Worm (Caenorhabditis elegans) whole organism, late embryonic: Measurements from ENCODE around the gene tag-267.

Experiments
- F13H6.1 ChIP-seq: sonication (generic microtip); optimal IDR thresholded peaks from 2 replicates; lab custom pipeline; 2016; ENCODE audit warnings: missing genetic modification characterization, missing compliant biosample characterization
- K02D7.2 ChIP-seq: sonication (generic microtip); optimal IDR thresholded peaks from 2 replicates; lab custom pipeline; 2017; ENCODE audit warnings: mild to moderate bottlenecking, missing genetic modification characterization, missing compliant biosample characterization
- K09A11.1 ChIP-seq: sonication (generic microtip); optimal IDR thresholded peaks from 2 replicates; lab custom pipeline; 2017; ENCODE audit warnings: antibody characterized with exemption, mild to moderate bottlenecking, missing genetic modification characterization, missing compliant biosample characterization; ENCODE audit not compliant: insufficient read depth
- T23F11.4 ChIP-seq: fragments of 200-800 bp; sonication (Bioruptor generic); optimal IDR thresholded peaks from 2 replicates; lab custom pipeline; 2018; ENCODE audit warnings: mild to moderate bottlenecking, missing genetic modification characterization, missing compliant biosample characterization
- ahr-1 ChIP-seq: sonication (generic microtip); optimal IDR thresholded peaks from 2 replicates; lab custom pipeline; 2016; ENCODE audit warnings: missing genetic modification characterization, missing compliant biosample characterization
- ama-1 ChIP-seq: fragments of 150-350 bp; optimal IDR thresholded peaks from 2 replicates; lab custom pipeline; 2014
- ceh-14 ChIP-seq: sonication (generic microtip); optimal IDR thresholded peaks from 2 replicates; lab custom pipeline; 2016; ENCODE audit warnings: missing genotype, missing genetic modification characterization, missing compliant biosample characterization
- ceh-18 ChIP-seq: sonication (generic microtip); optimal IDR thresholded peaks from 2 replicates; lab custom pipeline; 2016; ENCODE audit warnings: missing genetic modification characterization, missing compliant biosample characterization
- ceh-19 ChIP-seq: fragments of 200-800 bp; sonication (Bioruptor generic); optimal IDR thresholded peaks from 2 replicates; lab custom pipeline; 2018; ENCODE audit warnings: mild to moderate bottlenecking, missing genetic modification characterization, missing compliant biosample characterization
- ceh-2 ChIP-seq: sonication (generic microtip); optimal IDR thresholded peaks from 2 replicates; lab custom pipeline; 2016; ENCODE audit warnings: missing genotype, missing genetic modification characterization, missing compliant biosample characterization
- ceh-22 ChIP-seq: sonication (generic microtip); optimal IDR thresholded peaks from 2 replicates; lab custom pipeline; 2017; ENCODE audit warnings: missing biosample characterization, missing genetic modification characterization
- ceh-24 ChIP-seq: sonication (generic microtip); optimal IDR thresholded peaks from 2 replicates; lab custom pipeline; 2016; ENCODE audit warnings: mild to moderate bottlenecking, missing genetic modification characterization, missing compliant biosample characterization
- ceh-30 ChIP-seq: fragments of 150-350 bp; optimal IDR thresholded peaks from 2 replicates; lab custom pipeline; 2014; ENCODE audit warnings: missing biosample characterization, missing genetic modification characterization
- ceh-48 ChIP-seq: sonication (generic microtip); optimal IDR thresholded peaks from 2 replicates; lab custom pipeline; 2016; ENCODE audit warnings: missing genetic modification characterization, inconsistent platforms, missing compliant biosample characterization
- ceh-6 ChIP-seq: fragments of 200-800 bp; sonication (Bioruptor generic); optimal IDR thresholded peaks from 2 replicates; lab custom pipeline; 2018; ENCODE audit warnings: mild to moderate bottlenecking, missing genetic modification characterization, missing compliant biosample characterization
- che-1 ChIP-seq: sonication (generic microtip); optimal IDR thresholded peaks from 2 replicates; lab custom pipeline; 2016; ENCODE audit warnings: mild to moderate bottlenecking, missing genetic modification characterization, missing compliant biosample characterization
- dmd-4 ChIP-seq: sonication (generic microtip); optimal IDR thresholded peaks from 2 replicates; lab custom pipeline; 2016; ENCODE audit warnings: borderline replicate concordance, missing genetic modification characterization, missing compliant biosample characterization
- dve-1 ChIP-seq: sonication (generic microtip); optimal IDR thresholded peaks from 2 replicates; lab custom pipeline; 2017; ENCODE audit warnings: antibody characterized with exemption, mild to moderate bottlenecking, missing genetic modification characterization, missing compliant biosample characterization
- fkh-10 ChIP-seq: fragments of 150-350 bp; optimal IDR thresholded peaks from 2 replicates; lab custom pipeline; 2014; ENCODE audit warnings: missing biosample characterization, missing genetic modification reagents, missing genetic modification characterization
- fkh-6 ChIP-seq: sonication (generic microtip); optimal IDR thresholded peaks from 2 replicates; lab custom pipeline; 2016; ENCODE audit warnings: missing genetic modification characterization, missing compliant biosample characterization
- gmeb-2 ChIP-seq: sonication (generic microtip); optimal IDR thresholded peaks from 2 replicates; lab custom pipeline; 2016; ENCODE audit warnings: missing genetic modification characterization, inconsistent platforms, missing compliant biosample characterization
- hlh-13 ChIP-seq: fragments of 200-800 bp; sonication (Bioruptor generic); optimal IDR thresholded peaks from 2 replicates; lab custom pipeline; 2018; ENCODE audit warnings: mild to moderate bottlenecking, missing genetic modification characterization, missing compliant biosample characterization
- hlh-15 ChIP-seq: sonication (generic microtip); optimal IDR thresholded peaks from 2 replicates; lab custom pipeline; 2016; ENCODE audit warnings: missing genetic modification characterization, missing compliant biosample characterization
- hlh-30 ChIP-seq: sonication (generic microtip); optimal IDR thresholded peaks from 2 replicates; lab custom pipeline; 2017; ENCODE audit warnings: antibody characterized with exemption, missing genetic modification characterization, missing compliant biosample characterization; ENCODE audit not compliant: insufficient read depth
- hlh-6 ChIP-seq: sonication (generic microtip); optimal IDR thresholded peaks from 2 replicates; lab custom pipeline; 2016; ENCODE audit warnings: missing genotype, missing genetic modification characterization, missing compliant biosample characterization
- hlh-8 ChIP-seq: sonication (generic microtip); optimal IDR thresholded peaks from 2 replicates; lab custom pipeline; 2016; ENCODE audit warnings: missing genotype, missing genetic modification characterization, missing compliant biosample characterization
- lim-6 ChIP-seq: sonication (generic microtip); optimal IDR thresholded peaks from 2 replicates; lab custom pipeline; 2016; ENCODE audit warnings: missing genetic modification characterization, missing compliant biosample characterization
- nfya-1 ChIP-seq: sonication (generic microtip); optimal IDR thresholded peaks from 2 replicates; lab custom pipeline; 2017; ENCODE audit warnings: missing genetic modification characterization, mild to moderate bottlenecking, missing compliant biosample characterization, antibody characterized with exemption, moderate library complexity
- nhr-11 ChIP-seq: fragments of 150-350 bp; optimal IDR thresholded peaks from 2 replicates; lab custom pipeline; 2014; ENCODE audit warnings: missing biosample characterization, missing genetic modification characterization
- nhr-232 ChIP-seq: sonication (generic microtip); optimal IDR thresholded peaks from 2 replicates; lab custom pipeline; 2016; ENCODE audit warnings: missing genetic modification characterization, missing compliant biosample characterization
- npax-4 ChIP-seq: sonication (generic microtip); optimal IDR thresholded peaks from 2 replicates; lab custom pipeline; 2016; ENCODE audit warnings: missing genetic modification characterization, missing compliant biosample characterization
- odd-2 ChIP-seq: sonication (generic microtip); optimal IDR thresholded peaks from 2 replicates; lab custom pipeline; 2017; ENCODE audit warnings: antibody characterized with exemption, mild to moderate bottlenecking, missing genetic modification characterization, missing compliant biosample characterization
- pag-3 ChIP-seq: sonication (generic microtip); optimal IDR thresholded peaks from 2 replicates; lab custom pipeline; 2016; ENCODE audit warnings: missing compliant biosample characterization, missing genetic modification characterization, borderline replicate concordance
- pat-9 ChIP-seq: fragments of 200-800 bp; sonication (Bioruptor generic); optimal IDR thresholded peaks from 2 replicates; lab custom pipeline; 2018; ENCODE audit warnings: mild to moderate bottlenecking, missing genetic modification characterization, moderate library complexity, missing compliant biosample characterization
- pax-1 ChIP-seq: fragments of 150-350 bp; optimal IDR thresholded peaks from 2 replicates; lab custom pipeline; 2014; ENCODE audit warnings: missing biosample characterization, missing genetic modification characterization
- pha-2 ChIP-seq: sonication (generic microtip); optimal IDR thresholded peaks from 2 replicates; lab custom pipeline; 2017; ENCODE audit warnings: mild to moderate bottlenecking, missing genetic modification characterization, missing compliant biosample characterization
- pha-4 ChIP-seq: fragments of 150-350 bp; optimal IDR thresholded peaks from 2 replicates; lab custom pipeline; 2018; ENCODE audit warnings: missing biosample characterization, missing genetic modification reagents, missing genetic modification characterization
- pqm-1 ChIP-seq: sonication (generic microtip); optimal IDR thresholded peaks from 2 replicates; lab custom pipeline; 2016; ENCODE audit warnings: missing genetic modification characterization, missing compliant biosample characterization
- pros-1 ChIP-seq: fragments of 150-350 bp; optimal IDR thresholded peaks from 2 replicates; lab custom pipeline; 2014; ENCODE audit warnings: missing biosample characterization, missing genetic modification reagents, missing genetic modification characterization
- ref-2 ChIP-seq: sonication (generic microtip); optimal IDR thresholded peaks from 2 replicates; lab custom pipeline; 2016; ENCODE audit warnings: missing genetic modification characterization, missing compliant biosample characterization
- rnt-1 ChIP-seq: sonication (generic microtip); optimal IDR thresholded peaks from 2 replicates; lab custom pipeline; 2016; ENCODE audit warnings: missing genetic modification characterization, missing compliant biosample characterization
- sdc-2 ChIP-seq: sonication (generic microtip); optimal IDR thresholded peaks from 2 replicates; lab custom pipeline; 2016; ENCODE audit warnings: missing genotype, missing genetic modification characterization, missing compliant biosample characterization
- sox-2 ChIP-seq: fragments of 200-800 bp; sonication (Bioruptor generic); IDR thresholded peaks from 2 replicates; pipeline ENCODE4 v1.3.6; 2022; ENCODE audit warnings: missing genetic modification reagents, missing genetic modification characterization, missing compliant biosample characterization
- sox-4 ChIP-seq: sonication (generic microtip); optimal IDR thresholded peaks from 2 replicates; lab custom pipeline; 2017; ENCODE audit warnings: mild to moderate bottlenecking, missing genetic modification characterization, inconsistent platforms, missing compliant biosample characterization
- tbx-2 ChIP-seq: sonication (generic microtip); optimal IDR thresholded peaks from 2 replicates; lab custom pipeline; 2016; ENCODE audit warnings: missing genetic modification characterization, missing compliant biosample characterization
- tbx-7 ChIP-seq: sonication (generic microtip); optimal IDR thresholded peaks from 2 replicates; lab custom pipeline; 2016; ENCODE audit warnings: missing genotype, missing genetic modification characterization, missing compliant biosample characterization
- ttx-3 ChIP-seq: sonication (generic microtip); optimal IDR thresholded peaks from 2 replicates; lab custom pipeline; 2016; ENCODE audit warnings: missing genetic modification reagents, missing genetic modification characterization, missing compliant biosample characterization
- unc-3 ChIP-seq, 2 experiments: fragments of 200-800 bp in 1 of 2; sonication (Bioruptor generic) in 1 of 2; sonication (generic microtip) in 1 of 2; conservative IDR thresholded peaks in 1 of 2; optimal IDR thresholded peaks in 1 of 2; 2 replicates each; pipeline versions ENCODE4 v1.3.6 to Lab custom; 2016 to 2022; ENCODE audit warnings: missing compliant biosample characterization in 2 of 2, missing genetic modification characterization in 2 of 2, missing genetic modification reagents in 1 of 2
- unc-42 ChIP-seq: sonication (generic microtip); optimal IDR thresholded peaks from 2 replicates; lab custom pipeline; 2016; ENCODE audit warnings: missing genotype, missing genetic modification characterization, missing compliant biosample characterization
- unc-55 ChIP-seq: sonication (generic microtip); optimal IDR thresholded peaks from 2 replicates; lab custom pipeline; 2017; ENCODE audit warnings: missing biosample characterization, missing genetic modification reagents, missing genetic modification characterization
- unc-86 ChIP-seq: sonication (generic microtip); optimal IDR thresholded peaks from 2 replicates; lab custom pipeline; 2016; ENCODE audit warnings: missing genetic modification characterization, missing compliant biosample characterization
- ztf-16 ChIP-seq: sonication (generic microtip); optimal IDR thresholded peaks from 2 replicates; lab custom pipeline; 2017; ENCODE audit warnings: missing genetic modification characterization, missing compliant biosample characterization

tag-267 gene

DNA sequence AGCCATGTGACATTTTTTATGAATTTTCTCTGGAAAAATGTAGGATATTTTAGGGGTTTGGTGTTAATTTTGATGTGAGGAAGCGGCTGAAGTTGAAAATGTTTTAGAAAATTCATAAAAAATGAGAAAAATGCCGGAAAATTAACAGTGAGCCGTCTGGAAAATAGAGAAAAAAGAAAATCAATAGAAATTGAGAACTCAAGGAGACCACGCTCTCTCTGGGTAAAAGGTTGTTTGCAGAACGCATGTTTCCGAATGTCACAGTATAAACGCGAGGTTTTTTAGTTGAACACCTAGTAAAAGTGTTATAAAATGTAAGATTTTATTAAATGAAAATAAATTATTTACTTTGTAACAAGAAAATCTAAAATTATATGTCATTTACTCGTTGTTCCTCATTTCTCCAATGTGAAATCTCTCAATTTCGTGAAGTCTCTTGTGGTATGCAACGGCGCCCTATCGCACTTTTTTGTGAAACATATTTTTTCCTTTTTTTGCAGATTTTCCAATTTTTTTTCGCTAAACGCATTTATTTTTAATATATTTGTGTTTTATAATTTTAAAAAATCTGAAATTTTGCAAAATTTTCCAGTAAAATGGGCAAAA, at the start of gene tag-267, which contains the start of gene tag-266:
TSS of gene tag-267 (plus strand) at position 593 of the 606 bp plus-strand sequence.
TSS of gene tag-266 (minus strand) at position 29 of the 606 bp plus-strand sequence.
- TF ChIP-seq npax-4: peak; percentile 21
- TF ChIP-seq unc-86 (tag; lab: Kevin White, UChicago): peak; percentile 89
- no peak for TF ChIP-seq K09A11.1 (tag; lab: Kevin White, UChicago)
- TF ChIP-seq unc-42 (tag; lab: Kevin White, UChicago): peak; percentile 66
- TF ChIP-seq hlh-15 (tag; lab: Kevin White, UChicago): peak; percentile 87
- TF ChIP-seq che-1: peak; percentile 24
- no peak for TF ChIP-seq pax-1 (tag; lab: Kevin White, UChicago)
- TF ChIP-seq unc-55 (GFP tag; lab: Kevin White, UChicago): no peak
- peak; percentile 17 for TF ChIP-seq sdc-2 (tag; lab: Kevin White, UChicago)
- peak; percentile 95 for TF ChIP-seq pqm-1 (tag; lab: Kevin White, UChicago)
- peak; percentile 85 for TF ChIP-seq pha-2 (tag; lab: Kevin White, UChicago)
- TF ChIP-seq tbx-2 (tag; lab: Kevin White, UChicago): peak; percentile 92
- peak; percentile 63 for TF ChIP-seq K02D7.2 (tag; lab: Kevin White, UChicago)
- no peak for TF ChIP-seq ceh-6 (GFP tag; lab: Kevin White, UChicago)
- peak; percentile 37 for TF ChIP-seq gmeb-2 (tag; lab: Kevin White, UChicago)
- peak; percentile 94 for TF ChIP-seq ahr-1 (tag; lab: Kevin White, UChicago)
- TF ChIP-seq ceh-14 (tag; lab: Kevin White, UChicago): peak; percentile 87
- TF ChIP-seq F13H6.1 (tag; lab: Kevin White, UChicago): peak; percentile 75
- peak; percentile 19 for TF ChIP-seq nfya-1 (tag; lab: Kevin White, UChicago)
- TF ChIP-seq rnt-1 (tag; lab: Kevin White, UChicago): peak; percentile 35
- TF ChIP-seq T23F11.4 (GFP tag; lab: Kevin White, UChicago): peak; percentile 2
- TF ChIP-seq pag-3 (tag; lab: Kevin White, UChicago): peak; percentile 22
- peak; percentile 78 for TF ChIP-seq ztf-16 (tag; lab: Kevin White, UChicago)
- TF ChIP-seq ref-2 (tag; lab: Kevin White, UChicago): peak; percentile 95
- TF ChIP-seq ceh-24 (tag; lab: Kevin White, UChicago): peak; percentile 42
- TF ChIP-seq hlh-30 (tag; lab: Kevin White, UChicago): no peak
- TF ChIP-seq ttx-3 (tag; lab: Kevin White, UChicago): peak; percentile 58
- no peak for TF ChIP-seq odd-2 (tag; lab: Kevin White, UChicago)
- TF ChIP-seq fkh-10 (GFP tag; lab: Kevin White, UChicago): no peak
- TF ChIP-seq ceh-30: no peak
- TF ChIP-seq pros-1 (tag; lab: Kevin White, UChicago): no peak
- TF ChIP-seq pat-9 (tag; lab: Kevin White, UChicago): no peak
- no peak for TF ChIP-seq hlh-13 (GFP tag; lab: Kevin White, UChicago)
- peak; percentile 56 for TF ChIP-seq ceh-19
- TF ChIP-seq unc-3 (GFP tag; conservative IDR thresholded peaks at IDR 0.05; lab: Robert Waterston, UW): peak; percentile 56; the same call in 1 of the 2 replicates
- TF ChIP-seq unc-3 (tag; optimal IDR thresholded peaks at IDR 0.05; lab: Kevin White, UChicago): peak; percentile 93
- no peak for TF ChIP-seq ceh-22
- peak; percentile 87 for TF ChIP-seq tbx-7 (tag; lab: Kevin White, UChicago)
- peak; percentile 31 for TF ChIP-seq sox-4 (tag; lab: Kevin White, UChicago)
- TF ChIP-seq hlh-8: peak; percentile 96
- no peak for TF ChIP-seq hlh-6 (tag; lab: Kevin White, UChicago)
- TF ChIP-seq sox-2: no peak
- peak; percentile 76 for TF ChIP-seq lim-6 (tag; lab: Kevin White, UChicago)
- TF ChIP-seq dve-1: no peak
- TF ChIP-seq ceh-2 (tag; lab: Kevin White, UChicago): peak; percentile 89
- TF ChIP-seq nhr-11 (tag; lab: Kevin White, UChicago): no peak
- no peak for TF ChIP-seq nhr-232 (tag; lab: Kevin White, UChicago)
- no peak for TF ChIP-seq pha-4 (tag; lab: Kevin White, UChicago)
- TF ChIP-seq ceh-48 (tag; lab: Kevin White, UChicago): peak; percentile 98
- TF ChIP-seq ama-1: no peak
- TF ChIP-seq fkh-6 (tag; lab: Kevin White, UChicago): no peak
- TF ChIP-seq dmd-4: no peak
- TF ChIP-seq ceh-18 (tag; lab: Kevin White, UChicago): peak; percentile 59
